Fruit fly (Drosophila melanogaster) whole organism, embryonic: Measurements from ENCODE around the gene Tim8.

Experiments
- Ada2b ChIP-seq: fragments of 200-800 bp; sonication (Bioruptor generic); IDR thresholded peaks from 2 replicates; pipeline ENCODE4 v1.3.6; 2022; ENCODE audit warnings: missing biosample characterization, missing genetic modification characterization
- Aef1 ChIP-seq: fragments of 200-800 bp; sonication (Bioruptor generic); IDR thresholded peaks from 3 replicates; pipeline ENCODE4 v1.3.6; 2022; ENCODE audit warnings: missing biosample characterization, missing genetic modification characterization
- Antp ChIP-seq: fragments of 200-800 bp; sonication (Bioruptor generic); optimal IDR thresholded peaks from 3 replicates; lab custom pipeline; 2016; ENCODE audit warnings: missing biosample characterization, missing genetic modification characterization
- BEAF-32 ChIP-seq: fragments of 200-800 bp; sonication (Bioruptor generic); optimal IDR thresholded peaks from 3 replicates; lab custom pipeline; 2017; ENCODE audit warnings: missing biosample characterization, missing genetic modification characterization, mild to moderate bottlenecking, moderate library complexity, missing genetic modification reagents
- CG10321 ChIP-seq: fragments of 200-800 bp; sonication (Bioruptor generic); IDR thresholded peaks from 2 replicates; pipeline ENCODE4 v1.3.6; 2022; ENCODE audit warnings: missing biosample characterization, missing genetic modification characterization
- CG10543 ChIP-seq: fragments of 200-800 bp; sonication (Bioruptor generic); optimal IDR thresholded peaks from 3 replicates; lab custom pipeline; 2017; ENCODE audit warnings: missing biosample characterization, mild to moderate bottlenecking, missing genetic modification characterization, moderate library complexity
- CG14014 ChIP-seq: fragments of 200-800 bp; sonication (Bioruptor generic); IDR thresholded peaks from 2 replicates; pipeline ENCODE4 v1.3.6; 2022; ENCODE audit warnings: missing biosample characterization, missing genetic modification characterization
- CG14710 ChIP-seq: fragments of 200-800 bp; sonication (Bioruptor generic); optimal IDR thresholded peaks from 3 replicates; lab custom pipeline; 2019; ENCODE audit warnings: missing biosample characterization, mild to moderate bottlenecking, missing genetic modification characterization, moderate library complexity
- CG15601 ChIP-seq: fragments of 200-800 bp; sonication (Bioruptor generic); optimal IDR thresholded peaks from 3 replicates; lab custom pipeline; 2019; ENCODE audit warnings: missing biosample characterization, mild to moderate bottlenecking, missing genetic modification characterization, moderate library complexity
- CG17361 ChIP-seq: fragments of 200-800 bp; sonication (Bioruptor generic); IDR thresholded peaks from 3 replicates; pipeline ENCODE4 v1.3.6; 2022; ENCODE audit warnings: missing biosample characterization, missing genetic modification characterization
- CG17612 ChIP-seq: fragments of 200-800 bp; sonication (Bioruptor generic); IDR thresholded peaks from 2 replicates; pipeline ENCODE4 v1.3.6; 2022; ENCODE audit warnings: missing biosample characterization, missing genetic modification characterization
- CG1832 ChIP-seq: fragments of 200-800 bp; sonication (Bioruptor generic); optimal IDR thresholded peaks from 2 replicates; lab custom pipeline; 2017; ENCODE audit warnings: missing biosample characterization, mild to moderate bottlenecking, missing genetic modification characterization, inconsistent platforms
- CG2116 ChIP-seq: fragments of 200-800 bp; sonication (Bioruptor generic); optimal IDR thresholded peaks from 3 replicates; lab custom pipeline; 2018; ENCODE audit warnings: missing biosample characterization, mild to moderate bottlenecking, missing genetic modification characterization
- CG3847 ChIP-seq: fragments of 200-800 bp; sonication (Bioruptor generic); IDR thresholded peaks from 2 replicates; pipeline ENCODE4 v1.3.6; 2022; ENCODE audit warnings: missing biosample characterization, missing genetic modification characterization
- CG4404 ChIP-seq: fragments of 200-800 bp; sonication (Bioruptor generic); IDR thresholded peaks from 2 replicates; pipeline ENCODE4 v1.3.6; 2022; ENCODE audit warnings: missing biosample characterization, missing genetic modification characterization
- CG4424 ChIP-seq: fragments of 200-800 bp; sonication (Bioruptor generic); optimal IDR thresholded peaks from 3 replicates; lab custom pipeline; 2016; ENCODE audit warnings: missing biosample characterization, missing genetic modification characterization
- CG4854 ChIP-seq: fragments of 200-800 bp; sonication (Bioruptor generic); optimal IDR thresholded peaks from 2 replicates; lab custom pipeline; 2016; ENCODE audit warnings: missing biosample characterization, missing genetic modification characterization, inconsistent platforms
- CG7987 ChIP-seq: fragments of 200-800 bp; sonication (Bioruptor generic); optimal IDR thresholded peaks from 2 replicates; lab custom pipeline; 2018; ENCODE audit warnings: missing biosample characterization, mild to moderate bottlenecking, missing genetic modification characterization, moderate library complexity
- CG8765 ChIP-seq: fragments of 200-800 bp; sonication (Bioruptor generic); IDR thresholded peaks from 2 replicates; pipeline ENCODE4 v1.3.6; 2022; ENCODE audit warnings: missing biosample characterization, missing genetic modification characterization
- CG8944 ChIP-seq: fragments of 200-800 bp; sonication (Bioruptor generic); optimal IDR thresholded peaks from 3 replicates; lab custom pipeline; 2016; ENCODE audit warnings: missing biosample characterization, missing genetic modification characterization
- CG9876 ChIP-seq: fragments of 200-800 bp; sonication (Bioruptor generic); optimal IDR thresholded peaks from 2 replicates; lab custom pipeline; 2016; ENCODE audit warnings: missing biosample characterization, missing genetic modification characterization
- CHES-1-like ChIP-seq: fragments of 200-800 bp; sonication (Bioruptor generic); optimal IDR thresholded peaks from 2 replicates; lab custom pipeline; 2016; ENCODE audit warnings: missing biosample characterization, missing genetic modification characterization
- Dll ChIP-seq: fragments of 200-800 bp; sonication (Bioruptor generic); IDR thresholded peaks from 4 replicates; pipeline ENCODE4 v1.3.6; 2022; ENCODE audit warnings: missing biosample characterization, missing genetic modification characterization; ENCODE audit not compliant: partially characterized antibody
- Doc2 ChIP-seq: fragments of 200-800 bp; sonication (Bioruptor generic); IDR thresholded peaks from 2 replicates; pipeline ENCODE4 v1.3.6; 2022; ENCODE audit warnings: missing biosample characterization, missing genetic modification characterization
- Dref ChIP-seq: fragments of 200-800 bp; sonication (Bioruptor generic); IDR thresholded peaks from 2 replicates; pipeline ENCODE4 v1.3.6; 2022; ENCODE audit warnings: missing biosample characterization, missing genetic modification characterization
- Hr3 ChIP-seq: fragments of 200-800 bp; sonication (Bioruptor generic); optimal IDR thresholded peaks from 3 replicates; lab custom pipeline; 2016; ENCODE audit warnings: missing biosample characterization, missing genetic modification characterization
- Hr78 ChIP-seq, 2 experiments: fragments of 200-800 bp in 1 of 2; fragments of >200 bp in 1 of 2; sonication (Bioruptor generic) in 1 of 2; optimal IDR thresholded peaks; 2 replicates each; lab custom pipeline; 2017 to 2019; ENCODE audit warnings: missing biosample characterization in 2 of 2, missing genetic modification characterization in 2 of 2, mild to moderate bottlenecking in 1 of 2, moderate library complexity in 1 of 2
- Kr ChIP-seq: fragments of 200-800 bp; sonication (Bioruptor generic); optimal IDR thresholded peaks from 2 replicates; lab custom pipeline; 2017; ENCODE audit warnings: missing biosample characterization, mild to moderate bottlenecking, missing genetic modification characterization
- MBD-R2 ChIP-seq: fragments of 200-800 bp; sonication (Bioruptor generic); IDR thresholded peaks from 2 replicates; pipeline ENCODE4 v1.3.6; 2022; ENCODE audit warnings: missing biosample characterization, missing genetic modification characterization
- Mad ChIP-seq: fragments of 200-800 bp; sonication (Bioruptor generic); optimal IDR thresholded peaks from 2 replicates; lab custom pipeline; 2016; ENCODE audit warnings: missing biosample characterization, missing genetic modification characterization
- Myb ChIP-seq: fragments of 200-800 bp; sonication (Bioruptor generic); optimal IDR thresholded peaks from 2 replicates; lab custom pipeline; 2016; ENCODE audit warnings: missing biosample characterization, missing genetic modification characterization
- NFAT ChIP-seq: fragments of 200-800 bp; sonication (Bioruptor generic); IDR thresholded peaks from 2 replicates; pipeline ENCODE4 v1.3.6; 2022; ENCODE audit warnings: missing biosample characterization, missing genetic modification characterization
- Nf-YA ChIP-seq: fragments of 200-800 bp; sonication (Bioruptor generic); IDR thresholded peaks from 2 replicates; pipeline ENCODE4 v1.3.6; 2022; ENCODE audit warnings: missing biosample characterization, missing genetic modification characterization
- Nf-YC ChIP-seq: fragments of 200-800 bp; optimal IDR thresholded peaks from 3 replicates; lab custom pipeline; 2019; ENCODE audit warnings: missing biosample characterization, mild to moderate bottlenecking, missing genetic modification characterization, moderate library complexity
- Sox100B ChIP-seq: fragments of 200-800 bp; sonication (Bioruptor generic); optimal IDR thresholded peaks from 3 replicates; lab custom pipeline; 2018; ENCODE audit warnings: missing biosample characterization, mild to moderate bottlenecking, missing genetic modification characterization
- al ChIP-seq: fragments of 200-800 bp; sonication (Bioruptor generic); IDR thresholded peaks from 2 replicates; pipeline ENCODE4 v1.3.6; 2022; ENCODE audit warnings: missing biosample characterization, missing genetic modification characterization
- ato ChIP-seq: fragments of 200-800 bp; sonication (Bioruptor generic); IDR thresholded peaks from 2 replicates; pipeline ENCODE4 v1.3.6; 2022; ENCODE audit warnings: missing biosample characterization, missing genetic modification characterization; ENCODE audit not compliant: partially characterized antibody
- bowl ChIP-seq: fragments of 200-800 bp; sonication (Bioruptor generic); IDR thresholded peaks from 2 replicates; pipeline ENCODE4 v1.3.6; 2022; ENCODE audit warnings: missing biosample characterization, missing genetic modification characterization
- br ChIP-seq: fragments of >200 bp; optimal IDR thresholded peaks from 2 replicates; lab custom pipeline; 2017
- croc ChIP-seq: fragments of 200-800 bp; sonication (Bioruptor generic); conservative IDR thresholded peaks from 3 replicates; pipeline ENCODE4 v1.3.6; 2022; ENCODE audit warnings: missing biosample characterization, missing genetic modification characterization
- esg ChIP-seq: fragments of 200-800 bp; sonication (Bioruptor generic); conservative IDR thresholded peaks from 2 replicates; pipeline ENCODE4 v1.3.6; 2022; ENCODE audit warnings: missing biosample characterization, missing genetic modification characterization
- gcm ChIP-seq: fragments of 200-800 bp; sonication (Bioruptor generic); optimal IDR thresholded peaks from 2 replicates; lab custom pipeline; 2019; ENCODE audit warnings: missing biosample characterization, mild to moderate bottlenecking, missing genetic modification characterization, moderate library complexity
- insv ChIP-seq, 2 experiments: fragments of 200-800 bp; sonication (Bioruptor generic); optimal IDR thresholded peaks; 3 replicates each; lab custom pipeline; 2016 to 2018; ENCODE audit warnings: missing biosample characterization in 2 of 2, missing genetic modification characterization in 2 of 2
- kah ChIP-seq: fragments of 200-800 bp; sonication (Bioruptor generic); optimal IDR thresholded peaks from 2 replicates; lab custom pipeline; 2018; ENCODE audit warnings: missing biosample characterization, mild to moderate bottlenecking, missing genetic modification characterization
- kay ChIP-seq: fragments of 200-800 bp; sonication (Bioruptor generic); optimal IDR thresholded peaks from 2 replicates; lab custom pipeline; 2016; ENCODE audit warnings: missing biosample characterization, missing genetic modification characterization
- luna ChIP-seq: fragments of 200-800 bp; sonication (Bioruptor generic); optimal IDR thresholded peaks from 2 replicates; lab custom pipeline; 2016; ENCODE audit warnings: missing biosample characterization, missing genetic modification characterization
- nerfin-1 ChIP-seq: fragments of 200-800 bp; sonication (Bioruptor generic); optimal IDR thresholded peaks from 3 replicates; lab custom pipeline; 2019; ENCODE audit warnings: missing biosample characterization, mild to moderate bottlenecking, missing genetic modification characterization, moderate library complexity
- pzg ChIP-seq: fragments of 200-800 bp; sonication (Bioruptor generic); optimal IDR thresholded peaks from 3 replicates; lab custom pipeline; 2018; ENCODE audit warnings: missing biosample characterization, mild to moderate bottlenecking, missing genetic modification characterization, moderate library complexity
- sd ChIP-seq: fragments of 200-800 bp; sonication (Bioruptor generic); optimal IDR thresholded peaks from 3 replicates; lab custom pipeline; 2018; ENCODE audit warnings: missing biosample characterization, mild to moderate bottlenecking, missing genetic modification characterization, moderate library complexity
- shn ChIP-seq: fragments of 200-800 bp; sonication (Bioruptor generic); optimal IDR thresholded peaks from 3 replicates; lab custom pipeline; 2016; ENCODE audit warnings: missing biosample characterization, missing genetic modification characterization
- slbo ChIP-seq: fragments of 200-800 bp; sonication (Bioruptor generic); IDR thresholded peaks from 2 replicates; pipeline ENCODE4 v1.3.6; 2022; ENCODE audit warnings: missing biosample characterization, missing genetic modification characterization
- vfl ChIP-seq: fragments of 200-800 bp; sonication (Bioruptor generic); optimal IDR thresholded peaks from 2 replicates; lab custom pipeline; 2016; ENCODE audit warnings: missing biosample characterization, missing genetic modification characterization
- yki ChIP-seq: fragments of >200 bp; optimal IDR thresholded peaks from 3 replicates; lab custom pipeline; 2018

The Tim8 gene

DNA sequence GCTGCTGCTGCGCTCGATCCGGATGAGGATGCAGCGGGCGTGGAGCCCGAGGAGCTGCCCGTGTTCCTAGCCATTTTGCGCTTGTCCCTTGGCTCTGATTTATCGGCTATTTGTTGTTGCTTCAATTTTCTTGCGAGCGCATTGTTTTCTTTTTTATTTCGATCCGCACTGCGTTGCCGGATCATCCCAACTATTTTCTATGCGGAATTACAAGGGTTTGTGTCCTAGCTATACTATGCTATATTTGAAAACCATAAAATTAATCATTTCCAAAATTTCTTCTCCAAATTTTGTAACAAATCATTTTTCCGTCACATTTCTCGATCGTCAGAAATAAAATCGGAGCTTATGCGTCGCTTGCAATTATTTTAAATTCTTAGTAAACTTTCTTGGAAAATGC, 20.4 kb upstream of the Tim8 start, which contains the start of the genes GCS1 and CG11756 (continued):
- no peak for TF ChIP-seq vfl (GFP tag; lab: Kevin White, UChicago)
- TF ChIP-seq Dref (GFP tag; lab: Robert Waterston, UW): peak; percentile 37
- TF ChIP-seq bowl (GFP tag; lab: Robert Waterston, UW): no peak
- TF ChIP-seq CG14710 (tag; lab: Kevin White, UChicago): peak; percentile 23
- TF ChIP-seq Myb (GFP tag; lab: Kevin White, UChicago): peak; percentile 21
- TF ChIP-seq Mad: no peak
- no peak for TF ChIP-seq slbo (GFP tag; lab: Robert Waterston, UW)
- no peak for TF ChIP-seq yki
- TF ChIP-seq pzg (GFP tag; lab: Kevin White, UChicago): peak; percentile 39
- TF ChIP-seq CG8944 (GFP tag; lab: Kevin White, UChicago): no peak
- TF ChIP-seq kay (GFP tag; lab: Kevin White, UChicago): no peak
- TF ChIP-seq Nf-YA (GFP tag; lab: Robert Waterston, UW): no peak
- no peak for TF ChIP-seq CG4404 (GFP tag; lab: Robert Waterston, UW)
- no peak for TF ChIP-seq CG15601
- TF ChIP-seq CG17361 (GFP tag; lab: Robert Waterston, UW): no peak
- no peak for TF ChIP-seq al
- no peak for TF ChIP-seq ato (GFP tag; lab: Robert Waterston, UW)
- no peak for TF ChIP-seq Nf-YC
- TF ChIP-seq CG17612 (GFP tag; lab: Robert Waterston, UW): no peak
- TF ChIP-seq MBD-R2 (GFP tag; lab: Robert Waterston, UW): peak; percentile 82
- no peak for TF ChIP-seq CG9876 (GFP tag; lab: Kevin White, UChicago)
- TF ChIP-seq esg (GFP tag; lab: Robert Waterston, UW): no peak
- TF ChIP-seq CG4424 (GFP tag; lab: Kevin White, UChicago): no peak
- no peak for TF ChIP-seq br (lab: Kevin White, UChicago)
- no peak for TF ChIP-seq Doc2 (GFP tag; lab: Robert Waterston, UW)
- no peak for TF ChIP-seq shn (GFP tag; lab: Kevin White, UChicago)
- no peak for TF ChIP-seq kah
- TF ChIP-seq gcm (GFP tag; lab: Kevin White, UChicago): no peak
- no peak for TF ChIP-seq CG7987 (GFP tag; lab: Kevin White, UChicago)
- peak; percentile 29 for TF ChIP-seq CG2116
- no peak for TF ChIP-seq CG4854 (GFP tag; lab: Kevin White, UChicago)
- no peak for TF ChIP-seq insv (GFP tag; optimal IDR thresholded peaks at IDR 0.05; lab: Kevin White, UChicago)
- peak; percentile 3 for TF ChIP-seq sd (tag; lab: Kevin White, UChicago)
- TF ChIP-seq Sox100B (GFP tag; lab: Kevin White, UChicago): no peak
- TF ChIP-seq CG10321: no peak
- TF ChIP-seq Dll (GFP tag; lab: Robert Waterston, UW): no peak
- no peak for TF ChIP-seq Ada2b (GFP tag; lab: Robert Waterston, UW)
- no peak for TF ChIP-seq Aef1 (GFP tag; lab: Robert Waterston, UW)
- TF ChIP-seq CG14014 (GFP tag; lab: Robert Waterston, UW): no peak
- peak; percentile 31 for TF ChIP-seq BEAF-32 (GFP tag; lab: Kevin White, UChicago)
- TF ChIP-seq CG3847 (GFP tag; lab: Robert Waterston, UW): 0 out of 2 replicates have a peak, but pooled peaks have one; percentile 17
- TF ChIP-seq CG10543 (GFP tag; lab: Kevin White, UChicago): no peak
- TF ChIP-seq Kr (GFP tag; lab: Kevin White, UChicago): no peak
- TF ChIP-seq Hr3: no peak
- TF ChIP-seq Hr78 (GFP tag; optimal IDR thresholded peaks at IDR 0.05; lab: Kevin White, UChicago): no peak
- peak; percentile 3 for TF ChIP-seq CHES-1-like (GFP tag; lab: Kevin White, UChicago)
- no peak for TF ChIP-seq nerfin-1
- TF ChIP-seq CG1832: no peak
- TF ChIP-seq croc (GFP tag; lab: Robert Waterston, UW): no peak
- TF ChIP-seq CG8765 (GFP tag; lab: Robert Waterston, UW): no peak
- TF ChIP-seq Antp (GFP tag; lab: Kevin White, UChicago): no peak
- TF ChIP-seq luna: no peak
- no peak for TF ChIP-seq NFAT (GFP tag; lab: Robert Waterston, UW)
